Fruit fly (Drosophila melanogaster): ENCODE data around the gene aurA.

dm6 chr3R:11947959-11948358, 15.0 kb upstream of the aurA start:
- TF ChIP-seq br (GFP tag; optimal IDR thresholded peaks at IDR 0.05) (no peak), dl (GFP tag; optimal IDR thresholded peaks at IDR 0.05; ENCODE audit: insufficient read depth in 1 of 2, partially characterized antibody in 2 of 2) (no peak), Hr83 (GFP tag; optimal IDR thresholded peaks at IDR 0.05; ENCODE audit: poor library complexity, severe bottlenecking) (no peak)

Measured in whole organism, wandering third instar larva.